Fruit fly (Drosophila melanogaster) whole organism, pupa: Measurements from ENCODE around the gene CG43169.

ENCODE experiments used
- CG14655 ChIP-seq: fragments of 200-800 bp; sonication (Bioruptor generic); optimal IDR thresholded peaks from 3 replicates; lab custom pipeline; 2017; ENCODE audit warnings: mild to moderate bottlenecking, missing biosample characterization, missing genetic modification reagents, missing genetic modification characterization
- CG15710 ChIP-seq: fragments of 200-800 bp; sonication (Bioruptor generic); optimal IDR thresholded peaks from 2 replicates; lab custom pipeline; 2018; ENCODE audit warnings: missing biosample characterization, mild to moderate bottlenecking, missing genetic modification characterization, moderate library complexity
- CG17806 ChIP-seq: fragments of 200-800 bp; sonication (Bioruptor generic); optimal IDR thresholded peaks from 2 replicates; lab custom pipeline; 2018; ENCODE audit warnings: missing biosample characterization, mild to moderate bottlenecking, missing genetic modification characterization, moderate library complexity
- CG4496 ChIP-seq: fragments of 200-800 bp; sonication (Bioruptor generic); IDR thresholded peaks from 3 replicates; pipeline ENCODE4 v1.3.6; 2022; ENCODE audit warnings: missing biosample characterization, missing genetic modification characterization
- CG8159 ChIP-seq: fragments of 200-800 bp; sonication (Bioruptor generic); optimal IDR thresholded peaks from 3 replicates; lab custom pipeline; 2018; ENCODE audit warnings: missing biosample characterization, mild to moderate bottlenecking, missing genetic modification characterization, moderate library complexity
- Ets98B ChIP-seq: fragments of 200-800 bp; sonication (Bioruptor generic); IDR thresholded peaks from 2 replicates; pipeline ENCODE4 v1.3.6; 2022; ENCODE audit warnings: missing biosample characterization, missing genetic modification characterization
- Snoo ChIP-seq: fragments of 200-800 bp; sonication (Bioruptor generic); optimal IDR thresholded peaks from 3 replicates; lab custom pipeline; 2017; ENCODE audit warnings: missing biosample characterization, mild to moderate bottlenecking, missing genetic modification characterization, inconsistent platforms

- TF ChIP-seq CG15710 (tag; lab: Kevin White, UChicago) (peak; percentile 60), Snoo (tag; lab: Kevin White, UChicago) (no peak), CG17806 (tag; lab: Kevin White, UChicago) (peak; percentile 66), Ets98B (no peak), CG8159 (tag; lab: Kevin White, UChicago) (peak; percentile 72), CG4496 (GFP tag; lab: Robert Waterston, UW) (no peak), CG14655 (GFP tag; lab: Kevin White, UChicago) (peak; percentile 84)
These were observed 6.6 kb downstream of the CG43169 start for dm6 chr3L:8881778-8882366.
